Fruit fly (Drosophila melanogaster) S2 (cell line): ENCODE data around the gene CG12746.

Experiments
- CG8478 ChIP-seq: fragments of >200 bp; optimal IDR thresholded peaks from 2 replicates; lab custom pipeline; 2018
- CTCF ChIP-seq, 2 experiments: fragments of >200 bp; optimal IDR thresholded peaks; 2 replicates each; lab custom pipeline; 2018

Gene CG12746

DNA sequence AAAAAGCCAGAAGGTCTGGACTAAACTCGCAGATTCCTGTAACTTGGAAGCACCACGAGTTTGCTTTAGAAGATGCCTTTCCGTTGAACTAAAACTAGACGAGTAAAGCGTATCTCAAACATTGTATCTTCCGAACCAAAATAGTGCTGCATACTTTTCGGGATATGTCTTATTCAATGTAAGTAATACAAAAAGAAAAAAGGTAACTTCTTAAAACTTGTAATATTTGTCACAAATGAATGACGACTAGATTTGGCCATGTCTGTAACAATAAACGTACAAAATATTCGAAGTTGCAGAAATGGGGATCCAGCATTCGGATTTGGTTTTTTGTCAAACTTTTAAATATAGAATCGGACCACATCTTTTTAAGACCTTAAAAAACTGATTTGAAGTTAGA, 30.2 kb downstream of the CG12746 start:
- TF ChIP-seq CTCF (optimal IDR thresholded peaks at IDR 0.05; lab: Kevin White, UChicago) (no peak), CG8478 (lab: Kevin White, UChicago) (no peak)

DNA sequence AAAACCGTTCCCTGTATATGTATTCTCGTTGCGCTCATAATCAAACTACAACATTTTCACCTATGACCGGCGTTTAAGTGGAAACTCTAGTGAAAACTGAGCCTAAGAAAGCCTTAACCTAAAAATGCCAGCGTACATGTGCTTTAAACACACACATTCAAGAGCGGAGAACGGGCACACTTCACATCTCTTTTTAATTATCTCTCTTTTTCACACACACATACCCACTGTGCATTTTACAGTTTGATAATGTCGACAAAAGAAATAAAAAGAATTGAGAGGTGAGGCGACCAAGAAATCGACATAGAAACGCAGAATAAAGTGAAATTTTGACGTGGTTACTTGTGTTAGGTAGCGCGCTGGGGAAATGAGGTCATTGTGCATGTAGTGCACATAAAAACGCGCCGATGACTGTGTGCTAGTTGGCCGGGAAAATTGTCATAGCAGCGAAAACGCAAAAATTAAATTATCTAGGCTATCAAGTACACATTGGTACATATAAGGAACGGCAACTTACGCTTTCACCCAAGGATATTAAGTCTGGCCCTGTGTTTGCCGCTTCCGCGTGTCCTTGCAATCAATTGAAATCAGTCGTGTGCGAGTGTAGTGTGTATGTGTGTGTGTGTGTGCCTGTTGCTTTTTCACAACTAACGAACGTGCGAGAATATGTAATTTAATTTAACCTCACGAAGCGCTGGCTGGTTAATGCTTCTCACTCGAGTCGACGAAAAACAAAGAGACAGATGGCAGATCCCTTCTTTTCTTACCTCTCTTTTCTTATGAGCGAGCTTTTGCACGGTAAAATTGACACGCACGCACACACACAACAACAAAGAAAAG, 35.1 kb downstream of the CG12746 start:
- TF ChIP-seq CTCF (optimal IDR thresholded peaks at IDR 0.05; lab: Kevin White, UChicago) = no peak
- no peak for TF ChIP-seq CG8478 (lab: Kevin White, UChicago)

DNA sequence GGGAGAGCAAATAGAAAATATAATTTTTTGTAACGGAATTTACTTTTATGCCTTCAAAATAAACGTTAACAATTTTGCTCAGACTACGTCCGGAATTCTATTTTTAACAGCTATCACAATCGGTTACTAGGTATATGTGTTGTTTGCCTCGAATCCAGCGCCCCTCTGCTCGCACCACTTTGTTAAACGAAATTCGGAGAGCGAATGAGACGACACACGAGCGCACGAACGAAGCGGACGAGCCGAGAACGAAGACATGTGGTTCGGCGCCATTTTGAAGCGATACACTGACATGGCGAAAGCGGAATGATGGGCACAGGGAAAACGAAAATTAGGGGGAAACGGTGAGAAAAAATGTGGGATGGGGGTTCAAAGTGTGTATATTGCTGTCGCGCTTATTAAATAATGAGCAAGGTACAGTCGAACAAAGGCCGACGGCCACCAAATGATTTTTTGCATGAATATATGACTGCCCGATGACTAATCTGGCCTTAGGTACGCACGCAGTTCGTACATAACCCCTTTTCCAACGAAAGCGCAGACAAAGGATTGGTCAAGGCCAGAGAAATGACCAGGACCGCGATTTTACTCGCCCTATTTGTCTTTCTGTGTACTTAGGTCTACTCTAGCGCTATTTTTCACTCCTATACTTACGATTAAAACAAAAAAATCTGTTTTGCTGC, 35.8 kb downstream of the CG12746 start:
- no peak for TF ChIP-seq CTCF (optimal IDR thresholded peaks at IDR 0.05; lab: Kevin White, UChicago)
- TF ChIP-seq CG8478 (lab: Kevin White, UChicago) = no peak

DNA sequence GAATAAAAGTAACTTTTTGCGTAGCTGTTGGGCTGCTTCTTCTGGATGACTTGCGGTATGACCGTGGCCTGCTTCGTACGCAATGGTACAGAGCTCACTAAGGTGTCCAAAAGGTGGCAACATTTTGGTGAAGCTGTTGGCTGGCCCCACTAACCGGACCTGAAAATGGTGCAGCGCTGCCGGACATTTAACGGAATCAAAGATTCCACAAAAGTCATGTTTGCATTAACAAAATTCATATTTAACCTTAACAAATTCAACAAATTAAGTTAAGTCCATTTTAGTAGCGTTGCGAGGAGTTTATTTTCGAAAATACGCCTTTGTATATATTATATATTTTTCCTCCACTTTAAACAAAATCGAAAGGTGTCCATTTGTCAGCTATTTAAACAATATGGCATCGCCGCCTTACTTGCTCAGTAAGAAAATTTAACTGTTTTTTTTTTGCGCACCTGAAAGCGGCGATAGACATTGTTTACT, 36.4 kb downstream of the CG12746 start, which contains the start of the genes kra and SecS:
TSS of gene kra (minus strand) at position 93 of the 480 bp plus-strand sequence.
TSS of gene SecS (plus strand) at position 390 of the 480 bp plus-strand sequence.
- TF ChIP-seq CG8478 (lab: Kevin White, UChicago) (no peak), CTCF (optimal IDR thresholded peaks at IDR 0.05; lab: Kevin White, UChicago) (peak; percentile 23 to 48)

DNA sequence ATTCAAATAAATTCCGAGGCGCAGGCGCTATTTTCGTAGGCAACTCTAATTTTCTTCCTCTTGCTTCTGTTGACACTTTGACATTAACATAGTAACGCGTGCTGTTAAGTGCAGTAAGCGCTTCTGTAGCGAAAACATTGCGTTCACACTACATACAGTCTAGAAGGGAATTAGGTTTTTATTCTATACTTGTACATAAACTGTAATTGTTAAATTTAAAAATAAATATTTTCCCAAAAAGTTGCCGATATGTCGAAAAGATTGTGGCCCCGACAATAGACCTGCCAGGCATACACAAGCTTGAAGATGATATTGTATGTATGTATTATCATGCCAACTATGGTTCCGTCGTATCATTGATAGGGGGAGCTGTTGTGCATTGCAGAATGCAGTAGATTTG, 41.8 kb downstream of the CG12746 start, which contains the start of gene asl:
TSS of gene asl (minus strand) at position 67 of the 400 bp plus-strand sequence.
- TF ChIP-seq CTCF (optimal IDR thresholded peaks at IDR 0.05; lab: Kevin White, UChicago) (peak; percentile 84 to 87), CG8478 (lab: Kevin White, UChicago) (no peak)

DNA sequence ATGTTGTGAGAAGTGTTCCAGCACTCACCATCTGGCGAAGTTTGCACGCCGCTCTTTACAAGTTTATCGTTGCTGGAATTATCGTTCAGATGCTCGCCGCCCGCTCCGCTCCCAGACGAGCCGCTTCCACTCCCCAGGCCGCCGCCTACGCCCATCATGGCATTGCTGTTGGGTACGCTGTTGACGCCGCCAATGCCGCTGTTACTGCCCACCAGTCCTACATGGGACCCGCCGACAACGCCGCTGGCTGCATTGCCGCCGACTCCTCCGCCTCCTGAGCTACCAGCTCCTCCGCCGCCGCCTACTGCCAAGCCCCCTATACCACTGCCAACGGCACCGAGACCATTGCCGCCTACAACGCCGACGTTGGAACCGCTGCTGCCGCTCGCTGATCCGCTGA, 43.8 kb downstream of the CG12746 start:
- TF ChIP-seq CTCF (optimal IDR thresholded peaks at IDR 0.05; lab: Kevin White, UChicago) (no peak), CG8478 (lab: Kevin White, UChicago) (no peak)

DNA sequence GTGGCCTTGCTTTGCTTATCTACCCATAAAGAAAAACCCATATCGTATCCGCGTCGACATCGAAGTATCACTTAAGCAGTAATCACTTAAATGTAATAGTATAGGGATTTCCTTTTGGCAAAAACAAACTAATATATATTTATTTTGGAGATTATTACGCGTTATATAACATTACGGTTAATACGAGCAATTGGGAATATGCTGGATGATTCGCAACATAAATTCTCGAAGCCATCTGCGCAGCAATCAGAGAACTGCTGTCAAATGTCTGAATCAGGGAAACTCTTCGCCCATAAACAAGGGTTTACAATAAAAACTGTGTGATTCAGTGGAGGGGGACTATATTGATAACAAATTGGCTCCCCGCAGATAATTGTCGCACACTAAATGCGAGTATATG, 46.0 kb downstream of the CG12746 start:
- TF ChIP-seq CTCF (optimal IDR thresholded peaks at IDR 0.05; lab: Kevin White, UChicago) (no peak), CG8478 (lab: Kevin White, UChicago) (no peak)

DNA sequence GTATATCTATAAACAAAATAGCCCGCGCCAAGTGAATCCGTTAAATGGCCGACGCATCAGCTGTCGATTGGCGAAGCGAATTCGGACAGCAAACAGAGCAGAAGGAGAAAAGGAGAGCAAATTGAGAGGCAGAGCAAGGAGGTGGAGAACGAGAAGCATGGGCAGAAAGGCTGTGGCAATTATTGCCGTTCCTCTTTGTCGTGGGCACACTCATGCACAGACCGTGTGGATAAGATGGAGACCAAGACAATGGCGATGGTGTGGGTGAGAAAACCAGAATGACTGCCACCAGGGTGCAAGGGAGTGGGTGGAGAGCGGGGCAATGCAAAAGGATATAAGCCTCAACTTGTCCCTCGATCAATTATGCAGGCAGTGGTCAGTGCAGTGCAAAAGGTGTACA, 46.5 kb downstream of the CG12746 start:
- TF ChIP-seq CTCF (optimal IDR thresholded peaks at IDR 0.05; lab: Kevin White, UChicago) = no peak
- TF ChIP-seq CG8478 (lab: Kevin White, UChicago) = no peak

DNA sequence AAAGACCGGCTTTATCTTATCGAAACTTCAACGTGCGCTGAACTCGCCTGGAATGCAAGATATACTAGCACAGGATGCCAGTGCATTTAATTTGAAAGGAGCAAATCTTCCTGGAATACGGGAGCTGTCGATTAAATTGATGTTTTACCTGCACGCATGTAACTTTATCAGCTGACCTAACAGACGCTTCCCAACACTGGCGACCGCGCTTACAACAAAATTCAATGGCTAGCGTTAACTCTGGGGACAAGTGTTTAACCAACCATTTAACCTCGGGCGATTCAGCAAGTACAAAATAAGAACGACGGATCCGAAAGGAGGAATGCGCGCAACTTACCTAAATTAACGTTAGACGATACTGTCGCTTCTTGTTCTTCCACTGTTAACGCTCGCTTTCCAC, 47.1 kb downstream of the CG12746 start:
- TF ChIP-seq CTCF (optimal IDR thresholded peaks at IDR 0.05; lab: Kevin White, UChicago) (peak in 1 of 2 experiments; percentile 42), CG8478 (lab: Kevin White, UChicago) (no peak)

DNA sequence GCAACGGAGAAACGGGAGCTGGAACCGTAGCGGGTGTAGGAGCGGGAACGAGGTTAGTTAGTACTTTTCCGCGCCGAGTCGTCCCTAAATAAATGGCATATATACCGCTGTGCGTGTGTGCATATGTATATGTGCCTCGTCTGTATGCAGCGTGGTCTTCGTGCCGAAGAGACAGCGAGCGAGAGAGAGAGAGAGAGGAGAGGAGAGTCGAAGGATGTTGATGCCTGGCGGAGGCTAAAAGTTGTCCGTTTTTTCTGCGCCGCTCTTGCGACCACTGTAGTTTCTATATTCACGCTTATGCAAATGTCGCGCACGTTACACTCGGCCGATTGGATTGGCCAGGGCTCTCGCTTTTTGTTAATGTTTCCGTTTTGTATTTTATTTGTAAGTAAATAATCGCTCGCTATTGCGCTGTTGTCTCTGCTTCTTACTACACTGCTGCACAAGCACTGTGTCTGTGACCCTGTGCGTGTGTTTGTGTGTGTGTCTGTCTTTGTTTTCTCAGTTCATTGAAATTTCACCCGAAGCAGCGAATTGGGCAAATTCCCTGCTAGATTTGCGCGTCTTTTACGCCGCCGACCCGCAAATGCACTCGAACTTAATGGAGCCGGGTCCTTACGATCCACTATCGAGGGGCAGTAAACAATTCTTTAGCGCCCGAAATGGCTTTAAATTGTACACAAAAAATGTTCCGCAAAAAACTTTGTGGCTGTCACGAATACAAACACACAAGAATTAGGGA, 47.9 kb downstream of the CG12746 start, which contains the start of gene Rga:
TSS of gene Rga (minus strand) at position 741 of the 742 bp plus-strand sequence.
- TF ChIP-seq CTCF (optimal IDR thresholded peaks at IDR 0.05; lab: Kevin White, UChicago) (no peak), CG8478 (lab: Kevin White, UChicago) (no peak)

DNA sequence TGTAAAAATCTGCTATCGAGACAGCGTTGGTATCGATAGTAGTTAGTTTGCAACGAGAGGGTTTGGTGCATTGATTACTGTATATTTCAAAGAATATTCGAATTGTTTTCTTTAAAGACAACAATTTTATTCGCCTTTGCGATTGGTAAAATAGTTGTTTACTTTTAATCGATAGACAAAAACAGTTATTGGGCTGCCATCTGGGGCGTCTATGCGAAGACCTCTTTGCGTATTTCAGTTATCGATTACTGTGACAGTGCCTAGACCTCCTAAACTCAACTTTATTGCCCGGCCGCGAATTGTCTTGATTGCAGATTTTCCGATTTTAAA, 48.4 kb downstream of the CG12746 start, which contains the start of gene Atu:
TSS of gene Atu (plus strand) at position 245 of the 330 bp plus-strand sequence.
- TF ChIP-seq CG8478 (lab: Kevin White, UChicago) = no peak
- TF ChIP-seq CTCF (optimal IDR thresholded peaks at IDR 0.05; lab: Kevin White, UChicago) = no peak

DNA sequence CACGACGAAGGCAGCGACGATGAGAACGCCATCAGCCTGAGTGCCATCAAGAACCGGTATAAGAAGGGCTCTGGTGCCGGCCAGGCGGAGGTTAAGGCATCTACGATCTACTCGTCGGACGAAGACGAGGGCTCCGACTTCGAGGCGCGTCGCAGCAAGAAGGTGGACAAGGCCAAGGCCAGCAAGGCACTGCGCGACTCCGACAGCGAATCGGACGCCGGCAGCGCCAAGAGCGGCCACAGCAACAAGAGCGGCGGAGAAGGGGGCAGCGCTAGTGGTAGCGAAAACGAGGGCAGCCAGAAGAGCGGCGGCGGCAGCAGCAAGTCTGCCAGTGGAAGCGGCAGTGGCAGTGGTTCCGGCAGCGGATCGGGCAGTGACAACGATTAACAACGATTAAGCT, 50.8 kb downstream of the CG12746 start:
- TF ChIP-seq CG8478 (lab: Kevin White, UChicago) (no peak), CTCF (optimal IDR thresholded peaks at IDR 0.05; lab: Kevin White, UChicago) (no peak)
